Worm (Caenorhabditis elegans) whole organism, L4 larva: ENCODE results near the gene zip-11.

Experiments
- aha-1 ChIP-seq: fragments of 150-350 bp; peaks from one replicate; lab custom pipeline; 2014; ENCODE audit warnings: missing biosample characterization, missing genetic modification characterization
- duxl-1 ChIP-seq: sonication (generic microtip); optimal IDR thresholded peaks from 2 replicates; lab custom pipeline; 2016; ENCODE audit warnings: mild to moderate bottlenecking, missing genetic modification characterization, moderate library complexity, missing compliant biosample characterization; ENCODE audit not compliant: poor library complexity

Gene zip-11

ce11 chrIV:3354757-3355156 lies 43.7 kb downstream of the zip-11 start, which contains the start of gene F42A6.1:
Gene F42A6.1 (plus strand): TSS chrIV:3355057.
- no peak for TF ChIP-seq duxl-1 (tag; lab: Kevin White, UChicago)
- peak; percentile 16 for TF ChIP-seq aha-1 (tag; lab: Kevin White, UChicago)
